Worm (Caenorhabditis elegans) whole organism, L3 larva: ENCODE measurements around the gene spp-3.

ENCODE experiments used
- ZK546.5 ChIP-seq: sonication (generic microtip); optimal IDR thresholded peaks from 2 replicates; lab custom pipeline; 2017; ENCODE audit warnings: missing biosample characterization, missing genetic modification characterization
- fkh-2 ChIP-seq: fragments of 150-350 bp; optimal IDR thresholded peaks from 2 replicates; lab custom pipeline; 2014; ENCODE audit warnings: missing biosample characterization, missing genetic modification reagents, missing genetic modification characterization
- nhr-76 ChIP-seq: fragments of 150-350 bp; sonication (generic microtip); optimal IDR thresholded peaks from 5 replicates; lab custom pipeline; 2014; ENCODE audit warnings: missing biosample characterization, missing genetic modification characterization
- pha-4 ChIP-seq: fragments of 150-350 bp; optimal IDR thresholded peaks from 2 replicates; lab custom pipeline; 2014; ENCODE audit warnings: missing biosample characterization, missing genetic modification reagents, missing genetic modification characterization
- zag-1 ChIP-seq: fragments of 150-350 bp; optimal IDR thresholded peaks from 2 replicates; lab custom pipeline; 2014; ENCODE audit warnings: missing biosample characterization, missing genetic modification characterization
- ztf-11 ChIP-seq: fragments of 150-350 bp; optimal IDR thresholded peaks from 2 replicates; lab custom pipeline; 2014; ENCODE audit warnings: missing biosample characterization, missing genetic modification characterization

ce11 chrX:7316485-7317391 lies 1.6 kb upstream of the spp-3 start, which contains the start of the genes spp-2 and spp-6:
- TF ChIP-seq fkh-2 (tag; lab: Kevin White, UChicago) (no peak), ZK546.5 (tag; lab: Kevin White, UChicago) (no peak), nhr-76 (no peak), zag-1 (tag; lab: Kevin White, UChicago) (no peak), pha-4 (tag; lab: Kevin White, UChicago) (peak; percentile 29), ztf-11 (tag; lab: Kevin White, UChicago) (no peak)
